Worm (Caenorhabditis elegans) whole organism, L3 larva: ENCODE data around the gene viro-2.

Experiments
- R02D3.7 ChIP-seq: fragments of 150-350 bp; optimal IDR thresholded peaks from 2 replicates; lab custom pipeline; 2014; ENCODE audit warnings: missing biosample characterization, missing genetic modification characterization
- fkh-10 ChIP-seq: sonication (generic microtip); optimal IDR thresholded peaks from 2 replicates; lab custom pipeline; 2017; ENCODE audit warnings: missing biosample characterization, missing genetic modification reagents, missing genetic modification characterization
- nhr-11 ChIP-seq: fragments of 150-350 bp; optimal IDR thresholded peaks from 2 replicates; lab custom pipeline; 2014; ENCODE audit warnings: missing biosample characterization, missing genetic modification characterization
- pqm-1 ChIP-seq: fragments of 150-350 bp; optimal IDR thresholded peaks from 2 replicates; lab custom pipeline; 2017; ENCODE audit warnings: missing biosample characterization, missing genetic modification characterization, inconsistent platforms
- unc-62 ChIP-seq: fragments of 150-350 bp; sonication (generic microtip); optimal IDR thresholded peaks from 4 replicates; lab custom pipeline; 2014; ENCODE audit warnings: missing biosample characterization, missing genetic modification reagents, missing genetic modification characterization

ce11 chrIII:7124364-7124763 lies 4.3 kb upstream of the viro-2 start, which contains the start of gene B0280.2:
- TF ChIP-seq nhr-11 (tag; lab: Kevin White, UChicago) (no peak), fkh-10 (GFP tag; lab: Kevin White, UChicago) (no peak), unc-62 (GFP tag; lab: Kevin White, UChicago) (no peak), R02D3.7 (tag; lab: Kevin White, UChicago) (no peak), pqm-1 (tag; lab: Kevin White, UChicago) (no peak)
